Worm (Caenorhabditis elegans): ENCODE measurements around the gene F15G9.6.

ce11 chrX:9761266-9761665 is 51.7 kb downstream of the F15G9.6 start, which contains the start of gene T09B9.3:
- TF ChIP-seq ztf-11 (tag; optimal IDR thresholded peaks at IDR 0.05) (no peak), nhr-12 (tag; optimal IDR thresholded peaks at IDR 0.05) (no peak), mab-5 (tag; optimal IDR thresholded peaks at IDR 0.05) (no peak), lin-13 (tag; optimal IDR thresholded peaks at IDR 0.05) (no peak), zip-8 (tag; optimal IDR thresholded peaks at IDR 0.05) (no peak)
